Fruit fly (Drosophila melanogaster): ENCODE results near the gene Ncoa6.

dm6 chr2L:5337159-5337558, 10.7 kb upstream of the Ncoa6 start:
- TF ChIP-seq Sin3A (optimal IDR thresholded peaks at IDR 0.05) (no peak), insv (optimal IDR thresholded peaks at IDR 0.05) (no peak), psq (optimal IDR thresholded peaks at IDR 0.05) (no peak)
